Worm (Caenorhabditis elegans) whole organism, late embryonic: ENCODE data around the gene T11G6.5.

Source experiments
- Y22D7AL.16 ChIP-seq: sonication (generic microtip); optimal IDR thresholded peaks from 2 replicates; lab custom pipeline; 2016; ENCODE audit warnings: missing genetic modification characterization, missing compliant biosample characterization
- ceh-14 ChIP-seq: sonication (generic microtip); optimal IDR thresholded peaks from 2 replicates; lab custom pipeline; 2016; ENCODE audit warnings: missing genotype, missing genetic modification characterization, missing compliant biosample characterization
- ceh-34 ChIP-seq: sonication (generic microtip); optimal IDR thresholded peaks from 2 replicates; lab custom pipeline; 2016; ENCODE audit warnings: mild to moderate bottlenecking, missing genetic modification characterization, missing compliant biosample characterization
- ceh-45 ChIP-seq: fragments of 200-800 bp; sonication (Bioruptor generic); IDR thresholded peaks from 2 replicates; pipeline ENCODE4 v1.3.6; 2022; ENCODE audit warnings: missing genetic modification reagents, missing genetic modification characterization, missing compliant biosample characterization
- dmd-4 ChIP-seq: sonication (generic microtip); optimal IDR thresholded peaks from 2 replicates; lab custom pipeline; 2016; ENCODE audit warnings: borderline replicate concordance, missing genetic modification characterization, missing compliant biosample characterization
- ets-4 ChIP-seq: sonication (generic microtip); optimal IDR thresholded peaks from 2 replicates; lab custom pipeline; 2016; ENCODE audit warnings: missing genetic modification characterization, missing compliant biosample characterization
- hlh-30 ChIP-seq: sonication (generic microtip); optimal IDR thresholded peaks from 2 replicates; lab custom pipeline; 2017; ENCODE audit warnings: antibody characterized with exemption, missing genetic modification characterization, missing compliant biosample characterization; ENCODE audit not compliant: insufficient read depth
- hlh-6 ChIP-seq: sonication (generic microtip); optimal IDR thresholded peaks from 2 replicates; lab custom pipeline; 2016; ENCODE audit warnings: missing genotype, missing genetic modification characterization, missing compliant biosample characterization
- pat-9 ChIP-seq: fragments of 200-800 bp; sonication (Bioruptor generic); optimal IDR thresholded peaks from 2 replicates; lab custom pipeline; 2018; ENCODE audit warnings: mild to moderate bottlenecking, missing genetic modification characterization, moderate library complexity, missing compliant biosample characterization
- unc-42 ChIP-seq: sonication (generic microtip); optimal IDR thresholded peaks from 2 replicates; lab custom pipeline; 2016; ENCODE audit warnings: missing genotype, missing genetic modification characterization, missing compliant biosample characterization
- zip-5 ChIP-seq: sonication (generic microtip); optimal IDR thresholded peaks from 2 replicates; lab custom pipeline; 2016; ENCODE audit warnings: missing genetic modification characterization, missing compliant biosample characterization

- TF ChIP-seq zip-5 (tag; lab: Kevin White, UChicago) (no peak), ets-4 (no peak), ceh-45 (GFP tag; lab: Robert Waterston, UW) (no peak), hlh-30 (no peak), ceh-14 (no peak), dmd-4 (tag; lab: Kevin White, UChicago) (no peak), hlh-6 (tag; lab: Kevin White, UChicago) (no peak), pat-9 (tag; lab: Kevin White, UChicago) (no peak), unc-42 (tag; lab: Kevin White, UChicago) (no peak), Y22D7AL.16 (tag; lab: Kevin White, UChicago) (no peak), ceh-34 (tag; lab: Kevin White, UChicago) (no peak)
Measured at ce11 chrIV:10825383-10825782, 17.2 kb downstream of the T11G6.5 start.
